Worm (Caenorhabditis elegans) whole organism, L2 larva: ENCODE results near the gene srab-12.

Source experiments
- C34F6.9 ChIP-seq: fragments of 150-350 bp; optimal IDR thresholded peaks from 2 replicates; lab custom pipeline; 2014; ENCODE audit warnings: missing biosample characterization, missing genetic modification characterization
- F13H6.1 ChIP-seq: sonication (generic microtip); optimal IDR thresholded peaks from 2 replicates; lab custom pipeline; 2016; ENCODE audit warnings: missing genetic modification characterization, missing compliant biosample characterization
- R02D3.7 ChIP-seq: fragments of 150-350 bp; optimal IDR thresholded peaks from 2 replicates; lab custom pipeline; 2014; ENCODE audit warnings: missing biosample characterization, missing genetic modification characterization
- Y55F3AM.14 ChIP-seq: fragments of 200-800 bp; sonication (Bioruptor generic); optimal IDR thresholded peaks from 2 replicates; lab custom pipeline; 2018; ENCODE audit warnings: mild to moderate bottlenecking, missing genetic modification characterization, missing compliant biosample characterization
- ZK546.5 ChIP-seq: sonication (generic microtip); optimal IDR thresholded peaks from 2 replicates; lab custom pipeline; 2017; ENCODE audit warnings: missing biosample characterization, missing genetic modification characterization
- alr-1 ChIP-seq: fragments of 150-350 bp; optimal IDR thresholded peaks from 2 replicates; lab custom pipeline; 2014; ENCODE audit warnings: missing biosample characterization, missing genetic modification characterization
- blmp-1 ChIP-seq: sonication (generic microtip); optimal IDR thresholded peaks from 2 replicates; lab custom pipeline; 2017; ENCODE audit warnings: missing genetic modification characterization, mild to moderate bottlenecking, missing compliant biosample characterization, antibody characterized with exemption, moderate library complexity; ENCODE audit not compliant: insufficient read depth
- ceh-16 ChIP-seq: fragments of 150-350 bp; optimal IDR thresholded peaks from 2 replicates; lab custom pipeline; 2014; ENCODE audit warnings: missing biosample characterization, missing genetic modification characterization
- ceh-82 ChIP-seq: fragments of 150-350 bp; optimal IDR thresholded peaks from 2 replicates; lab custom pipeline; 2014; ENCODE audit warnings: missing biosample characterization, missing genetic modification characterization
- crh-2 ChIP-seq: sonication (generic microtip); optimal IDR thresholded peaks from 2 replicates; lab custom pipeline; 2017; ENCODE audit warnings: missing biosample characterization, missing genetic modification characterization
- dmd-4 ChIP-seq: sonication (generic microtip); optimal IDR thresholded peaks from 2 replicates; lab custom pipeline; 2017; ENCODE audit warnings: missing biosample characterization, missing genetic modification characterization
- egl-27 ChIP-seq: sonication (generic microtip); optimal IDR thresholded peaks from 3 replicates; lab custom pipeline; 2017; ENCODE audit warnings: missing biosample characterization, missing genetic modification reagents, missing genetic modification characterization
- elt-1 ChIP-seq: fragments of 150-350 bp; optimal IDR thresholded peaks from 2 replicates; lab custom pipeline; 2014; ENCODE audit warnings: missing biosample characterization, missing genetic modification characterization
- elt-3 ChIP-seq: sonication (generic microtip); optimal IDR thresholded peaks from 2 replicates; lab custom pipeline; 2017; ENCODE audit warnings: missing biosample characterization, missing genetic modification characterization
- fos-1 ChIP-seq: fragments of 150-350 bp; optimal IDR thresholded peaks from 2 replicates; lab custom pipeline; 2014; ENCODE audit warnings: missing biosample characterization, missing genetic modification characterization
- gmeb-1 ChIP-seq: fragments of 150-350 bp; optimal IDR thresholded peaks from 2 replicates; lab custom pipeline; 2014; ENCODE audit warnings: missing biosample characterization, missing genetic modification characterization
- lin-11 ChIP-seq: fragments of 150-350 bp; sonication (generic microtip); optimal IDR thresholded peaks from 2 replicates; lab custom pipeline; 2014; ENCODE audit warnings: missing biosample characterization, missing genetic modification characterization, inconsistent platforms, mixed read lengths
- lin-13 ChIP-seq: fragments of 150-350 bp; optimal IDR thresholded peaks from 2 replicates; lab custom pipeline; 2014; ENCODE audit warnings: missing biosample characterization, missing genetic modification reagents, missing genetic modification characterization
- lin-39 ChIP-seq: fragments of 150-350 bp; optimal IDR thresholded peaks from 2 replicates; lab custom pipeline; 2014; ENCODE audit warnings: missing biosample characterization, missing genetic modification reagents, missing genetic modification characterization
- mab-5 ChIP-seq: fragments of 150-350 bp; optimal IDR thresholded peaks from 2 replicates; lab custom pipeline; 2014; ENCODE audit warnings: missing biosample characterization, missing genetic modification characterization
- nhr-10 ChIP-seq: sonication (generic microtip); optimal IDR thresholded peaks from 2 replicates; lab custom pipeline; 2017; ENCODE audit warnings: missing biosample characterization, missing genetic modification characterization
- nhr-11 ChIP-seq: fragments of 150-350 bp; optimal IDR thresholded peaks from 2 replicates; lab custom pipeline; 2014; ENCODE audit warnings: missing biosample characterization, missing genetic modification characterization
- nhr-129 ChIP-seq: fragments of 150-350 bp; optimal IDR thresholded peaks from 2 replicates; lab custom pipeline; 2014; ENCODE audit warnings: missing biosample characterization, missing genetic modification characterization
- nhr-21 ChIP-seq: fragments of 150-350 bp; optimal IDR thresholded peaks from 2 replicates; lab custom pipeline; 2014; ENCODE audit warnings: missing biosample characterization, missing genetic modification characterization
- nhr-237 ChIP-seq: fragments of 150-350 bp; optimal IDR thresholded peaks from 2 replicates; lab custom pipeline; 2014; ENCODE audit warnings: missing biosample characterization, missing genetic modification characterization
- nhr-25 ChIP-seq: fragments of 150-350 bp; sonication (generic microtip); optimal IDR thresholded peaks from 3 replicates; lab custom pipeline; 2014; ENCODE audit warnings: missing biosample characterization, missing genetic modification characterization
- nhr-77 ChIP-seq: fragments of 150-350 bp; optimal IDR thresholded peaks from 2 replicates; lab custom pipeline; 2014; ENCODE audit warnings: missing biosample characterization, missing genetic modification characterization
- peb-1 ChIP-seq: fragments of 150-350 bp; optimal IDR thresholded peaks from 2 replicates; lab custom pipeline; 2014; ENCODE audit warnings: missing biosample characterization, missing genetic modification characterization
- sem-4 ChIP-seq: fragments of 150-350 bp; optimal IDR thresholded peaks from 2 replicates; lab custom pipeline; 2014; ENCODE audit warnings: missing biosample characterization, missing genetic modification reagents, missing genetic modification characterization
- skn-1 ChIP-seq: sonication (generic microtip); optimal IDR thresholded peaks from 2 replicates; lab custom pipeline; 2017; ENCODE audit warnings: missing biosample characterization, missing genetic modification characterization
- snpc-4 ChIP-seq: fragments of 150-350 bp; optimal IDR thresholded peaks from 2 replicates; lab custom pipeline; 2014; ENCODE audit warnings: missing biosample characterization, missing genetic modification characterization
- unc-39 ChIP-seq: fragments of 150-350 bp; optimal IDR thresholded peaks from 2 replicates; lab custom pipeline; 2014; ENCODE audit warnings: missing biosample characterization, missing genetic modification characterization
- unc-55 ChIP-seq: fragments of 150-350 bp; sonication (generic microtip); optimal IDR thresholded peaks from 3 replicates; lab custom pipeline; 2014; ENCODE audit warnings: missing biosample characterization, missing genetic modification reagents, missing genetic modification characterization
- unc-62 ChIP-seq: fragments of 150-350 bp; optimal IDR thresholded peaks from 2 replicates; lab custom pipeline; 2014; ENCODE audit warnings: missing biosample characterization, missing genetic modification reagents, missing genetic modification characterization
- zag-1 ChIP-seq: fragments of 150-350 bp; optimal IDR thresholded peaks from 2 replicates; lab custom pipeline; 2014; ENCODE audit warnings: missing biosample characterization, missing genetic modification characterization
- ztf-1 ChIP-seq: fragments of 200-800 bp; sonication (Bioruptor generic); conservative IDR thresholded peaks from 2 replicates; pipeline ENCODE4 v1.3.6; 2022; ENCODE audit warnings: missing genetic modification characterization, missing compliant biosample characterization
- ztf-11 ChIP-seq: sonication (generic microtip); optimal IDR thresholded peaks from 2 replicates; lab custom pipeline; 2017; ENCODE audit warnings: missing biosample characterization, missing genetic modification characterization
- ztf-4 ChIP-seq: fragments of 150-350 bp; optimal IDR thresholded peaks from 2 replicates; lab custom pipeline; 2014; ENCODE audit warnings: missing biosample characterization, missing genetic modification characterization

The srab-12 gene

ce11 chrV:17802519-17802918, 19.1 kb upstream of the srab-12 start, which contains the start of the genes Y94A7B.11 and srh-292:
TSS of gene Y94A7B.11 (minus strand) at chrV:17802619.
TSS of gene srh-292 (plus strand) at chrV:17802769.
- TF ChIP-seq Y55F3AM.14 (GFP tag; lab: Kevin White, UChicago) = no peak
- TF ChIP-seq alr-1 (tag; lab: Kevin White, UChicago) = no peak
- TF ChIP-seq ztf-4 (tag; lab: Kevin White, UChicago) = no peak
- no peak for TF ChIP-seq sem-4 (tag; lab: Kevin White, UChicago)
- no peak for TF ChIP-seq egl-27 (tag; lab: Kevin White, UChicago)
- TF ChIP-seq unc-62 (GFP tag; lab: Kevin White, UChicago) = no peak
- TF ChIP-seq ztf-1 = no peak
- TF ChIP-seq nhr-10 (tag; lab: Kevin White, UChicago) = no peak
- no peak for TF ChIP-seq skn-1
- TF ChIP-seq unc-39 (tag; lab: Kevin White, UChicago) = no peak
- no peak for TF ChIP-seq ceh-16 (tag; lab: Kevin White, UChicago)
- TF ChIP-seq nhr-11 (tag; lab: Kevin White, UChicago) = no peak
- no peak for TF ChIP-seq fos-1 (tag; lab: Kevin White, UChicago)
- no peak for TF ChIP-seq unc-55 (GFP tag; lab: Kevin White, UChicago)

- TF ChIP-seq ztf-11 (tag; lab: Kevin White, UChicago) (no peak), egl-27 (tag; lab: Kevin White, UChicago) (no peak)
These were observed 17.1 kb upstream of the srab-12 start, which contains the start of gene srh-287 for ce11 chrV:17800538-17800937. TSS of gene srh-287 (plus strand) at chrV:17800838.

DNA sequence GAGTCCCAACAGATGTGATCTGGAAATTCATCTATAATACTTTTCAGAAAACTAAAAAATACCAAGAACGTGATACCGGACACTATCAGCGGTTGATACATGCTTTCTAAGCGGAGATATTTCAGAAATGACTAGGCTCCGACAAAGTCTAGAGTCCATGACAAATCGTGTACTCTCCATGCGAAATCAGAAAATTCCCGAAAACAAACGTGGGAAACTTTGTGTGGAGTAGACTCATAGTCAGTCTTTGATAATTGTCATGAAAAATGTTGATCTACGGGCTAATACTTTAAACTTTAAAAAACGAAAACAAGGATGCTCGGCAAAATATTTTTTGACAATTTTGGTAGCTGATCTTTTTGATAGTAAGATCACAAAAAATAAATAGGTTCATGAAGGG, 15.3 kb upstream of the srab-12 start, which contains the start of gene srx-18:
Gene srx-18, minus strand, starts transcription at position 101 of the 400 bp plus-strand sequence.
- no peak for TF ChIP-seq mab-5
- TF ChIP-seq unc-39 (tag; lab: Kevin White, UChicago) = no peak
- no peak for TF ChIP-seq C34F6.9 (tag; lab: Kevin White, UChicago)
- TF ChIP-seq elt-1 (tag; lab: Kevin White, UChicago) = no peak
- no peak for TF ChIP-seq nhr-237 (tag; lab: Kevin White, UChicago)
- no peak for TF ChIP-seq zag-1
- TF ChIP-seq unc-55 (GFP tag; lab: Kevin White, UChicago) = no peak
- TF ChIP-seq ztf-4 (tag; lab: Kevin White, UChicago) = no peak
- no peak for TF ChIP-seq ZK546.5 (tag; lab: Kevin White, UChicago)
- TF ChIP-seq dmd-4 (tag; lab: Kevin White, UChicago) = no peak
- no peak for TF ChIP-seq nhr-21
- TF ChIP-seq F13H6.1 = no peak
- TF ChIP-seq nhr-10 (tag; lab: Kevin White, UChicago) = no peak
- no peak for TF ChIP-seq R02D3.7
- TF ChIP-seq nhr-25 (tag; lab: Kevin White, UChicago) = no peak
- no peak for TF ChIP-seq snpc-4
- TF ChIP-seq ztf-1 = no peak

- no peak for TF ChIP-seq ceh-16 (tag; lab: Kevin White, UChicago)
- TF ChIP-seq ceh-82 (tag; lab: Kevin White, UChicago) = no peak
- TF ChIP-seq ztf-4 (tag; lab: Kevin White, UChicago) = no peak
- TF ChIP-seq nhr-11 (tag; lab: Kevin White, UChicago) = no peak
- no peak for TF ChIP-seq R02D3.7
- no peak for TF ChIP-seq blmp-1 (tag; lab: Kevin White, UChicago)
- TF ChIP-seq lin-13 = no peak
- TF ChIP-seq gmeb-1 = no peak
- no peak for TF ChIP-seq nhr-10 (tag; lab: Kevin White, UChicago)
- no peak for TF ChIP-seq lin-11 (tag; lab: Kevin White, UChicago)
- TF ChIP-seq nhr-129 (tag; lab: Kevin White, UChicago) = no peak
- TF ChIP-seq mab-5 = no peak
- TF ChIP-seq, all 48 proteins: peak for 0
These were observed 12.2 kb upstream of the srab-12 start, which contains the start of gene srh-288 for ce11 chrV:17795655-17796054. TSS of gene srh-288 (minus strand) at chrV:17795755.

ce11 chrV:17793986-17794385, 10.5 kb upstream of the srab-12 start, which contains the start of gene srh-289:
TSS of gene srh-289 (minus strand) at chrV:17794086.
- no peak for TF ChIP-seq unc-62 (GFP tag; lab: Kevin White, UChicago)
- TF ChIP-seq crh-2 (tag; lab: Kevin White, UChicago) = no peak
- no peak for TF ChIP-seq elt-3 (tag; lab: Kevin White, UChicago)
- TF ChIP-seq skn-1 = no peak
- no peak for TF ChIP-seq egl-27 (tag; lab: Kevin White, UChicago)
- no peak for TF ChIP-seq peb-1
- no peak for TF ChIP-seq lin-39 (tag; lab: Kevin White, UChicago)
- TF ChIP-seq C34F6.9 (tag; lab: Kevin White, UChicago) = no peak
- TF ChIP-seq nhr-77 (tag; lab: Kevin White, UChicago) = no peak
- no peak for TF ChIP-seq snpc-4
- no peak for TF ChIP-seq lin-11 (tag; lab: Kevin White, UChicago)
- TF ChIP-seq ztf-4 (tag; lab: Kevin White, UChicago) = no peak
- no peak for TF ChIP-seq Y55F3AM.14 (GFP tag; lab: Kevin White, UChicago)
